Worm (Caenorhabditis elegans) whole organism, L4 larva: ENCODE results near the gene rol-1.

Experiments
- F26F4.8 ChIP-seq: fragments of 200-800 bp; sonication (Bioruptor generic); conservative IDR thresholded peaks from 2 replicates; pipeline ENCODE4 v1.3.6; 2022; ENCODE audit warnings: missing genetic modification characterization, missing compliant biosample characterization
- Y48G9A.11 ChIP-seq: fragments of 200-800 bp; sonication (Bioruptor generic); IDR thresholded peaks from 2 replicates; pipeline ENCODE4 v1.3.6; 2022; ENCODE audit warnings: missing genetic modification reagents, missing genetic modification characterization, missing compliant biosample characterization
- Y75B8A.6 ChIP-seq: fragments of 200-800 bp; sonication (Bioruptor generic); IDR thresholded peaks from 2 replicates; pipeline ENCODE4 v1.3.6; 2022; ENCODE audit warnings: missing genetic modification reagents, missing genetic modification characterization, missing compliant biosample characterization
- ZK337.2 ChIP-seq: fragments of 200-800 bp; sonication (Bioruptor generic); IDR thresholded peaks from 2 replicates; pipeline ENCODE4 v1.3.6; 2022; ENCODE audit warnings: missing genetic modification reagents, missing genetic modification characterization, missing compliant biosample characterization
- aha-1 ChIP-seq: fragments of 150-350 bp; peaks from one replicate; lab custom pipeline; 2014; ENCODE audit warnings: missing biosample characterization, missing genetic modification characterization
- arid-1 ChIP-seq: fragments of 200-800 bp; sonication (Bioruptor generic); conservative IDR thresholded peaks from 2 replicates; pipeline ENCODE4 v1.3.6; 2022; ENCODE audit warnings: missing genetic modification reagents, missing genetic modification characterization, missing compliant biosample characterization
- ceh-44 ChIP-seq: fragments of 200-800 bp; sonication (Bioruptor generic); IDR thresholded peaks from 2 replicates; pipeline ENCODE4 v1.3.6; 2022; ENCODE audit warnings: missing genetic modification reagents, missing genetic modification characterization, missing compliant biosample characterization
- ceh-82 ChIP-seq: sonication (generic microtip); optimal IDR thresholded peaks from 2 replicates; lab custom pipeline; 2017; ENCODE audit warnings: missing biosample characterization, missing genetic modification characterization
- cey-2 ChIP-seq: sonication (generic microtip); optimal IDR thresholded peaks from 3 replicates; lab custom pipeline; 2017; ENCODE audit warnings: missing genetic modification characterization, mild to moderate bottlenecking, missing compliant biosample characterization, antibody characterized with exemption, borderline replicate concordance; ENCODE audit not compliant: insufficient read depth
- daf-8 ChIP-seq: fragments of 200-800 bp; sonication (Bioruptor generic); IDR thresholded peaks from 2 replicates; pipeline ENCODE4 v1.3.6; 2022; ENCODE audit warnings: missing genetic modification characterization, missing compliant biosample characterization
- fos-1 ChIP-seq: fragments of 150-350 bp; optimal IDR thresholded peaks from 2 replicates; lab custom pipeline; 2014; ENCODE audit warnings: missing biosample characterization, missing genetic modification characterization
- gei-8 ChIP-seq: fragments of 200-800 bp; sonication (Bioruptor generic); optimal IDR thresholded peaks from 2 replicates; lab custom pipeline; 2018; ENCODE audit warnings: mild to moderate bottlenecking, missing genetic modification characterization, missing compliant biosample characterization
- hlh-11 ChIP-seq: fragments of 200-800 bp; sonication (Bioruptor generic); optimal IDR thresholded peaks from 2 replicates; lab custom pipeline; 2018; ENCODE audit warnings: mild to moderate bottlenecking, missing genetic modification characterization, missing compliant biosample characterization
- lin-38 ChIP-seq: fragments of 200-800 bp; sonication (Bioruptor generic); IDR thresholded peaks from 2 replicates; pipeline ENCODE4 v1.3.6; 2022; ENCODE audit warnings: missing genetic modification reagents, missing genetic modification characterization, missing compliant biosample characterization
- lir-3 ChIP-seq: sonication (generic microtip); optimal IDR thresholded peaks from 2 replicates; lab custom pipeline; 2016; ENCODE audit warnings: mild to moderate bottlenecking, missing genetic modification characterization, missing compliant biosample characterization
- lsy-2 ChIP-seq, 2 experiments: fragments of 150-350 bp in 1 of 2; sonication (generic microtip) in 1 of 2; optimal IDR thresholded peaks; 2 replicates each; lab custom pipeline; 2014 to 2017; ENCODE audit warnings: missing biosample characterization in 2 of 2, missing genetic modification characterization in 2 of 2
- nhr-10 ChIP-seq: fragments of 150-350 bp; optimal IDR thresholded peaks from 2 replicates; lab custom pipeline; 2014; ENCODE audit warnings: missing biosample characterization, missing genetic modification characterization
- nhr-102 ChIP-seq: sonication (generic microtip); optimal IDR thresholded peaks from 2 replicates; lab custom pipeline; 2016; ENCODE audit warnings: mild to moderate bottlenecking, missing genetic modification characterization, moderate library complexity, missing compliant biosample characterization
- nhr-111 ChIP-seq: fragments of 200-800 bp; sonication (Bioruptor generic); optimal IDR thresholded peaks from 2 replicates; lab custom pipeline; 2018; ENCODE audit warnings: mild to moderate bottlenecking, missing genetic modification characterization, missing compliant biosample characterization
- pha-4 ChIP-seq, 2 experiments: fragments of 150-350 bp in 1 of 2; fragments of 200-800 bp in 1 of 2; sonication (Bioruptor generic) in 1 of 2; IDR thresholded peaks in 1 of 2; optimal IDR thresholded peaks in 1 of 2; 2 replicates each; pipeline versions ENCODE4 v1.3.6 to Lab custom; 2014 to 2022; ENCODE audit warnings: missing genetic modification characterization in 2 of 2, missing genetic modification reagents in 2 of 2, missing biosample characterization in 1 of 2, missing compliant biosample characterization in 1 of 2
- php-3 ChIP-seq: fragments of 200-800 bp; sonication (Bioruptor generic); IDR thresholded peaks from 2 replicates; pipeline ENCODE4 v1.3.6; 2022; ENCODE audit warnings: missing genetic modification reagents, missing genetic modification characterization, missing compliant biosample characterization
- pqm-1 ChIP-seq: sonication (generic microtip); optimal IDR thresholded peaks from 2 replicates; lab custom pipeline; 2017; ENCODE audit warnings: missing biosample characterization, missing genetic modification characterization
- saeg-2 ChIP-seq: fragments of 200-800 bp; sonication (Bioruptor generic); IDR thresholded peaks from 2 replicates; pipeline ENCODE4 v1.3.6; 2022; ENCODE audit warnings: missing genetic modification reagents, missing genetic modification characterization, missing compliant biosample characterization
- snpc-4 ChIP-seq: fragments of 150-350 bp; optimal IDR thresholded peaks from 2 replicates; lab custom pipeline; 2014; ENCODE audit warnings: missing biosample characterization, missing genetic modification characterization
- unc-130 ChIP-seq: sonication (generic microtip); optimal IDR thresholded peaks from 2 replicates; lab custom pipeline; 2016; ENCODE audit warnings: missing genetic modification reagents, missing genetic modification characterization, missing compliant biosample characterization
- unc-39 ChIP-seq: sonication (generic microtip); optimal IDR thresholded peaks from 2 replicates; lab custom pipeline; 2017; ENCODE audit warnings: missing biosample characterization, missing genetic modification characterization
- unc-62 ChIP-seq, 3 experiments: fragments of 150-350 bp in 1 of 3; sonication (generic microtip); optimal IDR thresholded peaks in 2 of 3; peaks in 1 of 3; 1 replicate in 1 of 3; 2 replicates in 2 of 3; lab custom pipeline; 2014 to 2017; ENCODE audit warnings: missing biosample characterization in 3 of 3, missing genetic modification characterization in 3 of 3, missing genetic modification reagents in 3 of 3, missing genotype in 1 of 3
- zag-1 ChIP-seq: fragments of 150-350 bp; optimal IDR thresholded peaks from 2 replicates; lab custom pipeline; 2014; ENCODE audit warnings: missing biosample characterization, missing genetic modification characterization
- ztf-7 ChIP-seq: fragments of 150-350 bp; optimal IDR thresholded peaks from 2 replicates; lab custom pipeline; 2014; ENCODE audit warnings: missing biosample characterization, missing genetic modification characterization

rol-1 gene

DNA sequence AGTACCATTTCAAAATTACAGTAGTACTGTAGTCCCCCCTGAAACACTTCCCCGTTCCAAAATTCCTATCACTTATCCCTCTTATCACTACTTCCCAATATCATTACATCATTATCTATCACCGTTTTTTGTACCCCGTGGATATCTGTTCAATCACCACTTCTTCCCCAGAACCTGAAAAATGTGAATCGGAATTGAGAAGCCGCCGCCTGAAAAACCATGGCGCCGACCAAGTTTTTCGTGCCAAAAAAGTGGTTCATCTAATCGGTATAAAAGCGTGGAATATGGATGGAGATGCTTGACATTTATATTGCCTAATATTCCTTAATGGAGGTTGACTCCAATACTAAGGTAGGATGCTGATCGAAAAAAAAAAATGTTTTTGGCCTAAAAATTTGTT, at the start of gene rol-1:
Gene rol-1, plus strand, starts transcription at position 301 of the 400 bp plus-strand sequence.
- no peak for TF ChIP-seq daf-8 (GFP tag; lab: Robert Waterston, UW)
- TF ChIP-seq zag-1 (tag; lab: Kevin White, UChicago), result no peak
- no peak for TF ChIP-seq gei-8
- TF ChIP-seq F26F4.8 (GFP tag; lab: Robert Waterston, UW), result no peak
- no peak for TF ChIP-seq ceh-82 (tag; lab: Kevin White, UChicago)
- no peak for TF ChIP-seq ZK337.2 (GFP tag; lab: Robert Waterston, UW)
- no peak for TF ChIP-seq ztf-7 (tag; lab: Kevin White, UChicago)

DNA sequence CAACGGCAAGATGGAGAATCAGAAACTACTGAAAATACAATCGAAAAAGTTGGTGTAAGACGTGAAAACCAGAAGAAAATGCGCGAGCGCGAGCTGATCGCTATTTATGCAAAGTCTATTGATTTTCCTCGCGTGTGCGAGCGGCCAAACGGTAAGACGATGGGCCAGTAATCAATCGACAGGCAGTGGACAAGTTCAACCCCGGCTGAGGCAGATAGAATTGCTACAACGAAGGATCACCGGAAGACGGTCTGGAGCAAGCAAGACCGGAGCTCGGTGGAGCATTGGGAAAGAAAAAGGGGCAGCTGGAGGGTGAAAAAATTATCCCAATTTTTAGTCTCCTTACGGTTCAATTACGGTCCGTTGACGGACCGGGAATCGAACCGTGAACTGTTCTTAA, 49.7 kb upstream of the rol-1 start:
- peak; percentile 88 for TF ChIP-seq aha-1 (tag; lab: Kevin White, UChicago)
- peak; percentile 54 for TF ChIP-seq lin-38
- peak; percentile 49; the same call in 1 of the 2 replicates for TF ChIP-seq Y48G9A.11 (GFP tag; lab: Robert Waterston, UW)
- 0 out of 2 replicates have a peak, but pooled peaks have one; percentile 69 for TF ChIP-seq F26F4.8 (GFP tag; lab: Robert Waterston, UW)
- TF ChIP-seq ceh-44 (GFP tag; lab: Robert Waterston, UW), result 0 out of 2 replicates have a peak, but pooled peaks have one; percentile 41

DNA sequence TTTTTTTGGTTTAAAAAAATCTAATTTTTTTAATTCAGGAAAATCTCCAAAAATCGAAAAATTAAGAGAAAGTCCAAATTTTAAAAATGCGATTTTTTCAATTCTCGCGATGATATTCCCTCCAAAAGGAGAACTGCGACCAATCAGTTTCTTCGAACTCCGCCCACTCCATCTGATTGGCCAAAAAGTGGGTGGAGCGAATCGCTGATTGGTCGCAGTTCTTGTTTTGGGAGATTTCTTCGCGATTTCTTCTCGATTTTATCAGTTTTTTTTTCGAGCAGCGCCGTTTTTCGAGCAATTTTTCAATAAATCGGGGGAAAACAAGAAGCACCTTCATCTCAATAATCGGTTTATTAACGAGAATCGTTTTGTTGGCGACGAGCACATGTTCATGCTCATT, 42.0 kb upstream of the rol-1 start:
- TF ChIP-seq nhr-111, result no peak
- no peak for TF ChIP-seq unc-39
- no peak for TF ChIP-seq lsy-2 (tag; optimal IDR thresholded peaks at IDR 0.05; lab: Kevin White, UChicago)
- TF ChIP-seq zag-1 (tag; lab: Kevin White, UChicago), result no peak
- no peak for TF ChIP-seq lir-3 (tag; lab: Kevin White, UChicago)
- no peak for TF ChIP-seq saeg-2 (GFP tag; lab: Robert Waterston, UW)
- TF ChIP-seq cey-2, result no peak
- no peak for TF ChIP-seq fos-1 (tag; lab: Kevin White, UChicago)
- no peak for TF ChIP-seq pha-4 (GFP tag; IDR thresholded peaks at IDR 0.05; lab: Robert Waterston, UW)
- no peak for TF ChIP-seq pha-4 (tag; optimal IDR thresholded peaks at IDR 0.05; lab: Kevin White, UChicago)
- no peak for TF ChIP-seq arid-1 (GFP tag; lab: Robert Waterston, UW)

ce11 chrII:12130868-12131267, 41.5 kb upstream of the rol-1 start, which contains the start of gene set-24:
Gene set-24, minus strand, starts transcription at chrII:12130968.
- TF ChIP-seq unc-130 (GFP tag; lab: Kevin White, UChicago) (no peak), nhr-10 (tag; lab: Kevin White, UChicago) (no peak), hlh-11 (tag; lab: Kevin White, UChicago) (no peak), F26F4.8 (GFP tag; lab: Robert Waterston, UW) (no peak)

DNA sequence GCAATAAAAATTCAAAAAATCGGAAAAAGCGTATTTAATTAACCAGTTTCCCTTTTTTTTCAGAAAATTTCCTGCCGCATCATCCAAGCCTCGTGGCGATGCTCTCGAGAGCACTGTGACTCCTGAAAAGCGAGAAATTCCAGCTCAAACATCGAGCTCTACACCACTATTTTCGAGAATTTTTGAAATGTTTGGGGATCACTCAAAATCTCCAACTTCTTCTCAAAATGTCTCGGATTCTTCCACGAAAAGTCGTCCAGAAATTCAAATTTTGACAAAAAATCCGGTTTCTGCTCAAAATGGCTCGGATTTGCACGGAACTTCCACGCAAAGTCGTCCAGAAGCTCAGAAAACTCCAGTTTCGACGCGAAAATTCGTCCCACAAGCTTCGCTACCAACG, 34.4 kb upstream of the rol-1 start:
- TF ChIP-seq unc-62 (GFP tag; optimal IDR thresholded peaks at IDR 0.05 in 1 of 2; lab: Kevin White, UChicago) (peak in 1 of 2 experiments; percentile 93), unc-62 (tag; optimal IDR thresholded peaks at IDR 0.05; lab: Kevin White, UChicago) (no peak), snpc-4 (no peak)

ce11 chrII:12143558-12143957, 28.8 kb upstream of the rol-1 start:
- TF ChIP-seq unc-62 (GFP tag; optimal IDR thresholded peaks at IDR 0.05 in 1 of 2; lab: Kevin White, UChicago) (peak in 1 of 2 experiments; percentile 53), unc-62 (tag; optimal IDR thresholded peaks at IDR 0.05; lab: Kevin White, UChicago) (no peak), aha-1 (tag; lab: Kevin White, UChicago) (peak; percentile 73), snpc-4 (no peak)

- TF ChIP-seq php-3 (GFP tag; lab: Robert Waterston, UW) (no peak), Y75B8A.6 (GFP tag; lab: Robert Waterston, UW) (no peak), ceh-82 (tag; lab: Kevin White, UChicago) (no peak), nhr-102 (no peak), lsy-2 (tag; optimal IDR thresholded peaks at IDR 0.05; lab: Kevin White, UChicago) (no peak), pqm-1 (no peak)
These were observed 25.0 kb upstream of the rol-1 start, which contains the start of gene Y57A10A.2 for ce11 chrII:12147331-12147730. Gene Y57A10A.2, plus strand, starts transcription at chrII:12147631.
